Worm (Caenorhabditis elegans): ENCODE measurements around the gene lips-11.

Gene lips-11

DNA sequence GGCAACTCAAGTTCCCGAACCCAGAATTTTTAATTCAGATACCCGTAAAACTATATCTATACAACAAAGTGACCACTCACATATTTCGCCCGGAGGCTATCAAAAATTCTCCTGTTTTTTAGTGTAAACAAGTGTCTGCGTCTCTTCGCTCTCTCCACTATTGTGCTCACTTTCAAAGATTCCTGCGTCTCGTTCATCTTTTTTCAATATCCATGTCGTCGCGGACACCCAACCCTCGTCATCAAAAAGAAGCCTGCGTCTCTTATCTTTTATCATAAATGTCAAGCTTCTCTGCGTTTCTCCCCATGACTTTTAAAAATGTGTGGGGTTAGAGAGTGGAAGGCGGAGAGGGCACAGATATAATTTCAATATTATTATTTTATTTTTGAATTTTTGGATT, 25.9 kb downstream of the lips-11 start (continued):
- TF ChIP-seq nhr-237 (tag; optimal IDR thresholded peaks at IDR 0.05) (no peak), nhr-77 (tag; optimal IDR thresholded peaks at IDR 0.05) (no peak), hpl-2 (GFP tag; optimal IDR thresholded peaks at IDR 0.05) (no peak), hlh-4 (tag; optimal IDR thresholded peaks at IDR 0.05) (no peak), egl-27 (tag; optimal IDR thresholded peaks at IDR 0.05) (peak in 1 of 2 experiments; percentile 16), fos-1 (tag; optimal IDR thresholded peaks at IDR 0.05) (peak; percentile 40), lin-15B (tag; optimal IDR thresholded peaks at IDR 0.05) (no peak), C04F5.9 (tag; optimal IDR thresholded peaks at IDR 0.05) (no peak), nhr-90 (tag; optimal IDR thresholded peaks at IDR 0.05; ENCODE audit: poor library complexity) (no peak), unc-98 (GFP tag; IDR thresholded peaks at IDR 0.05) (no peak), nhr-19 (GFP tag; conservative IDR thresholded peaks at IDR 0.05) (peak; percentile 60), F16B12.6 (tag; optimal IDR thresholded peaks at IDR 0.05) (no peak), vab-15 (tag; optimal IDR thresholded peaks at IDR 0.05) (no peak), egl-13 (tag; optimal IDR thresholded peaks at IDR 0.05) (peak; percentile 16), lin-39 (tag; optimal IDR thresholded peaks at IDR 0.05) (peak; percentile 26), zag-1 (tag; optimal IDR thresholded peaks at IDR 0.05) (no peak), jun-1 (tag; optimal IDR thresholded peaks at IDR 0.05) (peak; percentile 30), aly-2 (tag; optimal IDR thresholded peaks at IDR 0.05) (no peak), unc-130 (tag; optimal IDR thresholded peaks at IDR 0.05) (peak; percentile 8), nhr-71 (tag; optimal IDR thresholded peaks at IDR 0.05) (peak; percentile 88), blmp-1 (tag; optimal IDR thresholded peaks at IDR 0.05) (peak; percentile 23), ceh-88 (GFP tag; IDR thresholded peaks at IDR 0.05) (no peak; the same call in 1 of the 2 replicates), hlh-17 (GFP tag; optimal IDR thresholded peaks at IDR 0.05; ENCODE audit: borderline replicate concordance) (no peak), ztf-11 (tag; optimal IDR thresholded peaks at IDR 0.05) (no peak), ces-1 (GFP tag; optimal IDR thresholded peaks at IDR 0.05) (no peak), lin-35 (GFP tag; optimal IDR thresholded peaks at IDR 0.05) (peak in 1 of 2 experiments; percentile 44), xbp-1 (tag; optimal IDR thresholded peaks at IDR 0.05) (peak; percentile 47), dpl-1 (GFP tag; optimal IDR thresholded peaks at IDR 0.05) (peak in 1 of 3 experiments; percentile 35), mep-1 (tag; optimal IDR thresholded peaks at IDR 0.05) (peak; percentile 59), unc-86 (tag; optimal IDR thresholded peaks at IDR 0.05) (peak; percentile 22), zip-4 (GFP tag; optimal IDR thresholded peaks at IDR 0.05) (no peak), nhr-11 (tag; optimal IDR thresholded peaks at IDR 0.05) (peak; percentile 61), alr-1 (tag; optimal IDR thresholded peaks at IDR 0.05; ENCODE audit: borderline replicate concordance) (no peak), nhr-12 (tag; optimal IDR thresholded peaks at IDR 0.05) (no peak), ama-1 (optimal IDR thresholded peaks at IDR 0.05) (no peak), irx-1 (tag; optimal IDR thresholded peaks at IDR 0.05) (peak; percentile 52), C34B4.2 (tag; optimal IDR thresholded peaks at IDR 0.05) (no peak), elt-3 (tag; optimal IDR thresholded peaks at IDR 0.05) (peak in 1 of 6 experiments; percentile 43), pax-3 (tag; optimal IDR thresholded peaks at IDR 0.05) (no peak), isw-1 (GFP tag; IDR thresholded peaks at IDR 0.05) (no peak), snu-23 (GFP tag; optimal IDR thresholded peaks at IDR 0.05) (peak; percentile 69), nhr-84 (tag; optimal IDR thresholded peaks at IDR 0.05) (no peak), lin-13 (GFP tag; optimal IDR thresholded peaks at IDR 0.05) (peak; percentile 47), ceh-82 (tag; optimal IDR thresholded peaks at IDR 0.05) (peak; percentile 40 to 62 (median 45)), ceh-90 (tag; optimal IDR thresholded peaks at IDR 0.05) (no peak), mab-9 (GFP tag; IDR thresholded peaks at IDR 0.05) (no peak), elt-2 (tag; optimal IDR thresholded peaks at IDR 0.05) (no peak), tbx-2 (tag; optimal IDR thresholded peaks at IDR 0.05) (peak; percentile 51), nhr-85 (tag) (no peak), ets-5 (GFP tag; IDR thresholded peaks at IDR 0.05) (no peak), ztf-4 (tag; optimal IDR thresholded peaks at IDR 0.05) (no peak), dsc-1 (tag; optimal IDR thresholded peaks at IDR 0.05) (peak; percentile 76), pag-3 (tag; optimal IDR thresholded peaks at IDR 0.05; ENCODE audit: borderline replicate concordance, insufficient read depth) (no peak)

Data from whole organism, L1 larva.